Worm (Caenorhabditis elegans) whole organism, mixed stage, embryonic: ENCODE measurements around the gene rfc-4.

ENCODE experiments used
- ces-1 ChIP-seq: fragments of 150-350 bp; optimal IDR thresholded peaks from 2 replicates; lab custom pipeline; 2014; ENCODE audit warnings: missing biosample characterization, missing genetic modification reagents, missing genetic modification characterization
- hlh-1 ChIP-seq: fragments of 150-350 bp; optimal IDR thresholded peaks from 2 replicates; lab custom pipeline; 2014; ENCODE audit warnings: missing biosample characterization, missing genetic modification reagents, missing genetic modification characterization
- mep-1 ChIP-seq: fragments of 150-350 bp; optimal IDR thresholded peaks from 2 replicates; lab custom pipeline; 2017; ENCODE audit warnings: missing biosample characterization, missing genetic modification reagents, missing genetic modification characterization, inconsistent platforms

ce11 chrIII:6953978-6954377, 18.1 kb upstream of the rfc-4 start:
- TF ChIP-seq mep-1 (tag; lab: Kevin White, UChicago), result no peak
- TF ChIP-seq ces-1 (GFP tag; lab: Kevin White, UChicago), result no peak
- no peak for TF ChIP-seq hlh-1 (tag; lab: Kevin White, UChicago)
